Worm (Caenorhabditis elegans) whole organism, L4/young adult: Measurements from ENCODE around the gene K03H1.11.

Experiments
- W03F9.2 ChIP-seq: fragments of 150-350 bp; optimal IDR thresholded peaks from 2 replicates; lab custom pipeline; 2014; ENCODE audit warnings: missing biosample characterization, missing genetic modification characterization
- dao-5 ChIP-seq: sonication (generic microtip); optimal IDR thresholded peaks from 2 replicates; lab custom pipeline; 2016; ENCODE audit warnings: missing genotype, missing genetic modification characterization, moderate library complexity, missing compliant biosample characterization
- him-1 ChIP-seq: sonication (generic microtip); optimal IDR thresholded peaks from 2 replicates; lab custom pipeline; 2016; ENCODE audit warnings: missing genotype, missing genetic modification reagents, missing genetic modification characterization, missing compliant biosample characterization

K03H1.11 gene

DNA sequence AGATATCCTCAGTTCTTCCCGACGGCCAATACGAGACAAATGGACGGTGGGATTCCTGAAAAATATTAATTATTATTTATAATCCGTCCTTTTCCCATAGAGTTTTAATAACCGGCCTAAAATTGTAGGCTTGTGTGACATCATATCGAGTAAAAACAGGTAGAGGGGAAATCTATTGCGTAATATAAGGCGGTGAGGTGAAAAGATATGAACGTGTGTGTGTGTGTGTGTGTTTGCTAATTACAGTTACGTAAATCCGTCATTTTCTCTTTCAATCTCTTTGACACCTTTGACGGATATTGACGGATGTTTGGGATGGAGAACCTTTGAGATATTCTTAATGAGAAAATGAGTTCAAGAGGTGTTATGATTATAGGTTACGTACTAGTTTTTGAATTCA lies 13.7 kb upstream of the K03H1.11 start:
- TF ChIP-seq dao-5 (tag; lab: Kevin White, UChicago) (no peak), him-1 (no peak), W03F9.2 (no peak)

DNA sequence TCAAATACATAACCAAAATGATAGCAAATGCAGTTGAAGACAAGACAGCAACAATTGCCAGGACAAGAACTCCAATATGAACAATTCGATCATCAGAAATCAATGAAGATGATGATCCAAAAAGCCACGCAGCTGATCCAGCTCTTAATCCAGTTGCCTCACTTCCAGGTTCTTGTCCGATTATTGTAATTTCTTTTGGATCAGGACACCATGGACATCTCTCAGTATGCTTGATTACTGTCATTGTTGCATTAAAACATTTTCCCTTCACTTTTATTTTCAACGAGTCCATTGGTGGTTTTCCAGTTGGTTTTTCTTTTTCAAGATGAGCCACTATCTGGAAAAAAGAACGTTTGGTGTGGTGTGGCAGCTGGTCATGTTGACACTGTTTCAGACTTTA lies 12.7 kb upstream of the K03H1.11 start:
- no peak for TF ChIP-seq W03F9.2
- no peak for TF ChIP-seq him-1
- no peak for TF ChIP-seq dao-5 (tag; lab: Kevin White, UChicago)

DNA sequence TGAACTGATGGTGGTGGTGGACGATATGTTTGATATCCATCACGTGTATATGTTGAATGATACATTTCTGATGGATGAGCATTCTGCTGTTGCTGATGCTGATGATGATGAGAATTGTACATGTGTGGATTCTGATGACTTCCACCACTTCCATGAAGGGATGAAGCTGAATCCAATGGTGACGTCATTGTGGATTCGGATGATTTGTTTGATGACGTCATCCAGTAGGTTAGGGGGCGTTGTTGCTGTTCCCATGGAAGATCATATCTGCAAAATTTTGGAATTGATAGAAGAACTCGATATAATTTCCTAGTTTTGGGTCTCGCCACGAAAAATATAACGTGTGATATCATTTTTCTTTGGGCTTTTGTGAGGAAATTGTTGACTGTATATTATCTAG lies 11.7 kb upstream of the K03H1.11 start:
- no peak for TF ChIP-seq W03F9.2
- no peak for TF ChIP-seq him-1
- no peak for TF ChIP-seq dao-5 (tag; lab: Kevin White, UChicago)

DNA sequence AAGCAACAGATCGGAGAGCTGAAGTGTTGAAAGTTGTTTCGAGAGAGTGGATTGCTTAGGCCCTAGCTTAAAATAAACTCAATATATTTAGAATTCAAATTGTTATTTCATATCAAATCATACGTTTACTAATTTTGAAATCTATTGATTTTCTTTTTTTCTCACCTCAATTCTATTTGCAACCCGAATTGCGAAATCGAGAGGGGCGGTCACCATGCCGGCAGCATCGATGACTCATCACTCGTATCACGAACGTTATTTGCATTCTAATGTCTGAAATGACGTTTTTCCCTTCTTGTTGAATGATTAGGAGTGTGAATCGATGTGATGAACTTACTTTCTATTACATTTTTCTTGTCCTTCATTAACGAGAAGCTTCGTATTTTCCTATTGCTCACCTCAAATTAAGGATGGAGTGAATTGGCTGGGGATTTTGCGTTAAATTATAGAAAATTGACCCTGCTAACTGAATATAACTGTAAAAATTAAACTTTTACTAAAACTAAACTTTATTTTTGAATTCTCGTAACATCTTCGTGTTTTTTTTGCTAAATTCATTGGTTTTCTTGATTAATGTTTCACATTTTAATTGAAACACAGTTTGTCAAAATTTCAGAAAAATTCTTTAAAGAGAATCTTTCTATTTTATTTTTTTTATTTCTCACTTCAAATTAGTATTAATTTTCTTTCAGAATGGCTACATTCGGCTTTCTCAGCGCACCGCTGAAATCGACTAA lies 5.1 kb upstream of the K03H1.11 start, which contains the start of gene alx-1:
Gene alx-1 (plus strand): TSS at position 687 of the 737 bp plus-strand sequence.
- TF ChIP-seq W03F9.2 (peak; percentile 19), him-1 (no peak), dao-5 (tag; lab: Kevin White, UChicago) (no peak)

- TF ChIP-seq dao-5 (tag; lab: Kevin White, UChicago) (no peak), W03F9.2 (peak; percentile 24)
Observed at ce11 chrIII:9956123-9956522, 4.4 kb upstream of the K03H1.11 start, which contains the start of gene mog-1. Gene mog-1, minus strand, starts transcription at chrIII:9956215.

DNA sequence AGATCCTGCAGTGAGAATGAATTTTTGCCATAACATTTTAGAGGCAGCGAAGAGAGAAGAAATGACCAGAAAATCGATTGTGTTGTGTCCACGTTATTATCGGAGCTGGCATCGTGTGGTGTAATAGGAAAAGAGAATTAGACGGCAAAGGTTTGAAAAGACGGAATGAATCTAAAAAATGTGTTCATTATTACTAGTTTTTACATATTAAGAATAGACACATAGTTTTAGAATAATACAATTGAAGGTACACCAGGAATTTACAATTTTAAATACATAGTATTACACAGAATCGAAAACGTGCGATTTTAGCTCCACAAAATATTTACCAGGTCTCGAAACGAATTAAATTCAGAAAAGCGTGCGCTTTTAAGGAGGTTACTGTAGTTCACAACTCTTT lies 1.5 kb downstream of the K03H1.11 start, which contains the start of gene K03H1.13:
Gene K03H1.13 (minus strand): TSS at position 101 of the 400 bp plus-strand sequence.
- no peak for TF ChIP-seq dao-5 (tag; lab: Kevin White, UChicago)
- TF ChIP-seq W03F9.2 = no peak
- no peak for TF ChIP-seq him-1

DNA sequence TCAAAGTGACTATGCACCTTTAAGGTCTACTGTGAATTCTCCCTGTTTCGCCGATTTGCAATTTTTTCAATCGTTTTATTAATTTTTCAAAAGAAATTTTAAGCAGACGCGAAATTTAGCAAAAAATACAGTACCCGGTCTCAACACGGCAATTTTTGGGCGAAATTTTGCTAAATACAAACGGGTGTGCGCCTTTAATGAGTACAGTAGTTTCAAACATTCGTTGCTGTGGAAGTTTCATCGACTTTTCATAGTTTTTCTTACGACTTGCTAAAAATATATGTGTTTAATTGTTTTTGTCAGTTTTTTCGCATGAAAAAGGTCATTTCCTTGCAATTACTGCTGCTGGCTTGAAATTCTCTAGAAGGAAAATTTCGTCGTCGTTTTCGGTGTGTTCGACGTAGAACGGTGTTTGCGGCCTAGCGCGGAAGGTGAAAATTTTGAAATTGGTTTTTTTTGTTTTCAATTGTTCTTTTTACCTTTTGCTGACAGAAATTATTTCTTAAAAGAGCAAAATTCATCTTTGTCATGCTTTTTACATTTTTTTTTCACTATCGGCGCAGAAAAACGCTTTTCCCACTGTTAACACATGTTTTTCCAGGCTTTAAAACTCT lies 4.9 kb downstream of the K03H1.11 start, which contains the start of gene K03H1.7:
Gene K03H1.7 (plus strand): TSS at position 600 of the 614 bp plus-strand sequence.
- no peak for TF ChIP-seq dao-5 (tag; lab: Kevin White, UChicago)
- TF ChIP-seq W03F9.2 = no peak
- TF ChIP-seq him-1 = no peak

- TF ChIP-seq W03F9.2 (no peak), him-1 (no peak), dao-5 (tag; lab: Kevin White, UChicago) (no peak)
Observed at ce11 chrIII:9944723-9945122, 7.0 kb downstream of the K03H1.11 start, which contains the start of gene gln-2. Gene gln-2, minus strand, starts transcription at chrIII:9944823.

ce11 chrIII:9941020-9941674 lies 10.6 kb downstream of the K03H1.11 start, which contains the start of the genes K03H1.9 and K03H1.12:
Gene K03H1.9, minus strand, starts transcription at chrIII:9941490.
Gene K03H1.12, plus strand, starts transcription at chrIII:9941624.
- TF ChIP-seq him-1 (no peak), W03F9.2 (no peak), dao-5 (tag; lab: Kevin White, UChicago) (no peak)

DNA sequence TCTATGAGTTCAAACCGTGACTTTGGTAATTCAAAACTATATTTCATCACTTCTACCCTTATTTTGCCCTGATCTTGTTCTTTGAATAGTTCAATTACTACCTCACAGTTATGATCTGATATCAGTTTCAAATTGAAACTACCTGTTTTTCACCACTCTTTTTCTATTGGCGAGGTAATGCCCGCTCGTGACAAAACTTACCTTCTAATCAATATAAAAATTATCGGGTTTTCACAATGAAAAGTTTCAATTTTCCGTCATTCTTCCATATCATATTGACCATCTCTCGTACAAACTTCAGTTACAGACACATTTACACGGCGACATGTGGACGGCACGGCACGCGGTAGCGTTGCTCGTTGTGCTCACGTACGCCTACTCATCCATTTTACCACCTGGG lies 19.7 kb downstream of the K03H1.11 start, which contains the start of gene dec-7:
Gene dec-7 (plus strand): TSS at position 308 of the 400 bp plus-strand sequence.
- TF ChIP-seq him-1 (no peak), dao-5 (tag; lab: Kevin White, UChicago) (no peak), W03F9.2 (no peak)

ce11 chrIII:9930406-9930805 lies 21.4 kb downstream of the K03H1.11 start:
- TF ChIP-seq him-1 = no peak
- no peak for TF ChIP-seq W03F9.2
- TF ChIP-seq dao-5 (tag; lab: Kevin White, UChicago) = no peak

ce11 chrIII:9929525-9929924 lies 22.2 kb downstream of the K03H1.11 start:
- TF ChIP-seq him-1 = no peak
- no peak for TF ChIP-seq dao-5 (tag; lab: Kevin White, UChicago)
- TF ChIP-seq W03F9.2 = no peak

- TF ChIP-seq W03F9.2 (no peak), him-1 (no peak), dao-5 (tag; lab: Kevin White, UChicago) (no peak)
Observed at ce11 chrIII:9928777-9929176, 23.0 kb downstream of the K03H1.11 start, which contains the start of gene ttr-1. Gene ttr-1, plus strand, starts transcription at chrIII:9929077.

DNA sequence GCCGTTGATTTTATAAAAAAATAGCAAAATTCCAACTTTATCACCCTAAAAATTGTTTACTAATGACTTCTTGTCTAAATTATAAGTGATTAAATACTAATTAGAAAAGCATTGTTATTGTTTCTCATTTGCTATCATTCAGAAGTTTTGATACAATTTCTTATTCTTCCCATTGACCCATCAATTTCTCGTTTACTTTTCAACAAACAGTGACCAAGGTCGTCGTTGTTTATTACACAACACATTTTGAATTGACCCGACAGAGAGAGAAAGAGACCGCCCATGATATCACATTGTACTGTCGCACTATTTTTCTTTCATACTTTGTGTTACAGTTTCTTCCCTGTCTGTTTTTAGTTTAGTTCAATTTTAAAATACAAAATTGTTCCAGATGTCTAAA lies 24.4 kb downstream of the K03H1.11 start, which contains the start of gene ttr-2:
Gene ttr-2 (plus strand): TSS at position 392 of the 400 bp plus-strand sequence.
- TF ChIP-seq dao-5 (tag; lab: Kevin White, UChicago) = no peak
- TF ChIP-seq him-1 = no peak
- no peak for TF ChIP-seq W03F9.2
